Fruit fly (Drosophila melanogaster): Measurements from ENCODE around the gene btz.

The btz gene

DNA sequence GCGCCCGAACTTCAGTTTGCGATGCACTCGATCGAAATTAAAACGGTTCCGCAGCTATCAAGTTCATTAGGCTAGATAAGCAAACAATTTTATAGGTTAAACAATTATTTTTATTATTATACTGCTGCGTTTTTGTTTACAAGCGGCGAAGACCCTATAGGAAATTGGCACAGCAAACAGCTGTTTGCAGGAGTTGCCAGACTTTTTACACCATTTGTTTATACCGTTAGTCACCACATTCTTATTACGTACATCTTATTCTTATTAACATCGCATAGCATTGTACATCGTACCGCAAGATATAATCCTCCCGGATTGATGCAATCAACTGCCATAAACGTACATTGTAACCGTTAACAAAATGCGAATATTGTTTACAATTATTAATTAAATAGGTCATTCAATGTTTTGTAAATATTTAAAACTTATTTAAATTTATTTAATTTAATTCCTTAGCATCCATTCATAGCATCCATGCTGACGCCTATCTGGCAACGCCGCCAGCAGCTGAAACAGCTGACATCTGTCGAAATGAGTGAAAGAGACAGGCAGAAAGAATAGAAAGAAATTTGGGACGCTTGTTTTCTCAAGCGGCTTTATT is 6.5 kb downstream of the btz start, which contains the start of the genes CROT and CG12877 (continued):
- TF ChIP-seq CG11294 (GFP tag; IDR thresholded peaks at IDR 0.05): peak; percentile 78; the same call in 1 of the 2 replicates
- peak; percentile 90 for TF ChIP-seq Eip78C (GFP tag)
- TF ChIP-seq CG10669 (GFP tag; optimal IDR thresholded peaks at IDR 0.05): peak; percentile 71
- peak; percentile 70 for TF ChIP-seq Ets96B (tag; optimal IDR thresholded peaks at IDR 0.05)
- TF ChIP-seq CG31627 (GFP tag; optimal IDR thresholded peaks at IDR 0.05): peak; percentile 75
- TF ChIP-seq Ets21C (GFP tag; optimal IDR thresholded peaks at IDR 0.05): no peak
- TF ChIP-seq CG6854 (GFP tag; optimal IDR thresholded peaks at IDR 0.05): no peak
- peak; percentile 82 for TF ChIP-seq esn (GFP tag; optimal IDR thresholded peaks at IDR 0.05)
- TF ChIP-seq OdsH (GFP tag; optimal IDR thresholded peaks at IDR 0.05): no peak

DNA sequence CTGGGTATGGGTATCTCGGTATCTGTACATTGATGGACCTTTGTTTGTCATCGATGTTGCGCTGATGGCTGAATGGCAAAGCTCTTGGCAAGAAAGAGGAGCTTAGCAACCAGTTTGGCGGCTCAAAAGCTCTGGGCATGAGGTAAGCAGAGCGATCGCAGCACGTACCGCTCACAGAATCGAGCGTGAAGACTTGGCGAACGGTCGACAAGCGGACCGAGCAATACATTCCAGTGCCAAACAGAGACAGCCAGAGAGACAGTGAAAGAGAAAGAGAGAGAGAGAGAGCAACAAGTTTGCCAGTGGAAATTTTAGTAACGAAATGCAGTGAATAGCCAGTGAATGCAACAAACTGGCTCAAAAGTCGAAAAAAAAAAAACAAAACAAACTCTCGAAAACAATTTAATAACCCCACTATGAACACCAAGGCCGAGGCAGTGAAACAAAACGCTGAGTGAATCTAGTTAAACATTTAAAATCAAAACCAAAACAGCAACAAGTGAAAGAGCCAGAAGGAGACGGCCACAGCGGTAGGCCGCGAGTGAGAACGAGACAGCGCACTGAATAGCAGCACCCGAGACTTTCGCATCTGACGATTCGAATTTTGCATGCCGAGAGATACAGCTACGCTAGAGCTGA is 36.3 kb downstream of the btz start, which contains the start of gene Ets98B:
Ets98B (plus strand) TSS at position 172 of the 639 bp plus-strand sequence.
- peak; percentile 15 for TF ChIP-seq Met (GFP tag; optimal IDR thresholded peaks at IDR 0.05)
- TF ChIP-seq CG34406 (GFP tag; optimal IDR thresholded peaks at IDR 0.05): no peak
- no peak for TF ChIP-seq CG9139 (GFP tag; optimal IDR thresholded peaks at IDR 0.05)
- TF ChIP-seq CG15336 (GFP tag; IDR thresholded peaks at IDR 0.05): peak; percentile 23; the same call in 1 of the 2 replicates
- no peak for TF ChIP-seq CG1621 (tag; optimal IDR thresholded peaks at IDR 0.05)
- peak; percentile 80 for TF ChIP-seq Eip78C (GFP tag)
- TF ChIP-seq CG16779 (tag; optimal IDR thresholded peaks at IDR 0.05): no peak
- TF ChIP-seq Sox14 (GFP tag; optimal IDR thresholded peaks at IDR 0.05): peak; percentile 14
- TF ChIP-seq CG32006 (GFP tag; optimal IDR thresholded peaks at IDR 0.05): no peak
- peak; percentile 12 for TF ChIP-seq net (GFP tag; optimal IDR thresholded peaks at IDR 0.05)
- no peak for TF ChIP-seq CG3032 (tag; optimal IDR thresholded peaks at IDR 0.05)
- TF ChIP-seq fd85E (GFP tag; optimal IDR thresholded peaks at IDR 0.05): no peak
- TF ChIP-seq Sox15 (GFP tag; optimal IDR thresholded peaks at IDR 0.05): no peak
- TF ChIP-seq Blimp-1 (GFP tag; optimal IDR thresholded peaks at IDR 0.05): no peak
- TF ChIP-seq dac (GFP tag; optimal IDR thresholded peaks at IDR 0.05): no peak
- TF ChIP-seq svp (GFP tag): no peak
- no peak for TF ChIP-seq salr (GFP tag; optimal IDR thresholded peaks at IDR 0.05)
- TF ChIP-seq fd59A (GFP tag; optimal IDR thresholded peaks at IDR 0.05): no peak
- TF ChIP-seq CG31627 (GFP tag; optimal IDR thresholded peaks at IDR 0.05): no peak
- no peak for TF ChIP-seq CG11294 (GFP tag; IDR thresholded peaks at IDR 0.05)
- no peak for TF ChIP-seq CG10669 (GFP tag; optimal IDR thresholded peaks at IDR 0.05)
- TF ChIP-seq Gug (GFP tag; IDR thresholded peaks at IDR 0.05): no peak
- TF ChIP-seq CG8119 (GFP tag; IDR thresholded peaks at IDR 0.05): no peak
- peak; percentile 21 for TF ChIP-seq dsx (GFP tag; optimal IDR thresholded peaks at IDR 0.05; ENCODE audit: poor library complexity, severe bottlenecking)
- TF ChIP-seq Hr4 (GFP tag; optimal IDR thresholded peaks at IDR 0.05): no peak
- 0 out of 3 replicates have a peak, but pooled peaks have one; percentile 38 for TF ChIP-seq CG6163 (GFP tag; IDR thresholded peaks at IDR 0.05)
- no peak for TF ChIP-seq esn (GFP tag; optimal IDR thresholded peaks at IDR 0.05)
- no peak for TF ChIP-seq acj6 (GFP tag; optimal IDR thresholded peaks at IDR 0.05)
- no peak for TF ChIP-seq CG6792 (GFP tag; optimal IDR thresholded peaks at IDR 0.05)
- TF ChIP-seq CG11762 (GFP tag; optimal IDR thresholded peaks at IDR 0.05; ENCODE audit: insufficient read depth): no peak
- no peak for TF ChIP-seq Ets96B (tag; optimal IDR thresholded peaks at IDR 0.05)
- no peak for TF ChIP-seq lz (GFP tag; optimal IDR thresholded peaks at IDR 0.05)
- TF ChIP-seq CG7368 (GFP tag; optimal IDR thresholded peaks at IDR 0.05): no peak
- TF ChIP-seq CG6276 (GFP tag; optimal IDR thresholded peaks at IDR 0.05): no peak
- TF ChIP-seq topi (GFP tag; optimal IDR thresholded peaks at IDR 0.05): no peak
- no peak for TF ChIP-seq Eip93F (GFP tag; optimal IDR thresholded peaks at IDR 0.05)
